Fruit fly (Drosophila melanogaster) whole organism, pupa: ENCODE data around the gene tkv.

ENCODE experiments used
- CG10348 ChIP-seq: fragments of 200-800 bp; sonication (Bioruptor generic); IDR thresholded peaks from 2 replicates; pipeline ENCODE4 v1.3.6; 2022; ENCODE audit warnings: missing biosample characterization, missing genetic modification characterization
- CG12605 ChIP-seq: fragments of 200-800 bp; sonication (Bioruptor generic); IDR thresholded peaks from 2 replicates; pipeline ENCODE4 v1.3.6; 2022; ENCODE audit warnings: missing biosample characterization, missing genetic modification characterization
- CG13204 ChIP-seq: fragments of 200-800 bp; sonication (Bioruptor generic); optimal IDR thresholded peaks from 2 replicates; lab custom pipeline; 2018; ENCODE audit warnings: missing biosample characterization, mild to moderate bottlenecking, missing genetic modification characterization, moderate library complexity
- CG14655 ChIP-seq: fragments of 200-800 bp; sonication (Bioruptor generic); optimal IDR thresholded peaks from 3 replicates; lab custom pipeline; 2017; ENCODE audit warnings: mild to moderate bottlenecking, missing biosample characterization, missing genetic modification reagents, missing genetic modification characterization
- CG32121 ChIP-seq: fragments of 200-800 bp; sonication (Bioruptor generic); IDR thresholded peaks from 2 replicates; pipeline ENCODE4 v1.3.6; 2022; ENCODE audit warnings: missing biosample characterization, missing genetic modification characterization
- CG34367 ChIP-seq: fragments of 200-800 bp; sonication (Bioruptor generic); optimal IDR thresholded peaks from 2 replicates; lab custom pipeline; 2018; ENCODE audit warnings: missing biosample characterization, mild to moderate bottlenecking, missing genetic modification characterization
- CG8159 ChIP-seq: fragments of 200-800 bp; sonication (Bioruptor generic); optimal IDR thresholded peaks from 3 replicates; lab custom pipeline; 2018; ENCODE audit warnings: missing biosample characterization, mild to moderate bottlenecking, missing genetic modification characterization, moderate library complexity
- D1 ChIP-seq: fragments of 200-800 bp; sonication (Bioruptor generic); optimal IDR thresholded peaks from 2 replicates; lab custom pipeline; 2018; ENCODE audit warnings: missing biosample characterization, mild to moderate bottlenecking, missing genetic modification characterization, moderate library complexity
- EcR ChIP-seq: fragments of 200-800 bp; sonication (Bioruptor generic); optimal IDR thresholded peaks from 3 replicates; lab custom pipeline; 2019; ENCODE audit warnings: missing biosample characterization, missing genetic modification characterization, mild to moderate bottlenecking, moderate library complexity, missing genetic modification reagents
- Pif1A ChIP-seq: fragments of 200-800 bp; sonication (Bioruptor generic); optimal IDR thresholded peaks from 3 replicates; lab custom pipeline; 2016; ENCODE audit warnings: missing biosample characterization, missing genetic modification characterization
- Pif1B ChIP-seq: fragments of 200-800 bp; sonication (Bioruptor generic); optimal IDR thresholded peaks from 3 replicates; lab custom pipeline; 2016; ENCODE audit warnings: missing biosample characterization, missing genetic modification characterization
- Snoo ChIP-seq: fragments of 200-800 bp; sonication (Bioruptor generic); optimal IDR thresholded peaks from 3 replicates; lab custom pipeline; 2017; ENCODE audit warnings: missing biosample characterization, mild to moderate bottlenecking, missing genetic modification characterization, inconsistent platforms

DNA sequence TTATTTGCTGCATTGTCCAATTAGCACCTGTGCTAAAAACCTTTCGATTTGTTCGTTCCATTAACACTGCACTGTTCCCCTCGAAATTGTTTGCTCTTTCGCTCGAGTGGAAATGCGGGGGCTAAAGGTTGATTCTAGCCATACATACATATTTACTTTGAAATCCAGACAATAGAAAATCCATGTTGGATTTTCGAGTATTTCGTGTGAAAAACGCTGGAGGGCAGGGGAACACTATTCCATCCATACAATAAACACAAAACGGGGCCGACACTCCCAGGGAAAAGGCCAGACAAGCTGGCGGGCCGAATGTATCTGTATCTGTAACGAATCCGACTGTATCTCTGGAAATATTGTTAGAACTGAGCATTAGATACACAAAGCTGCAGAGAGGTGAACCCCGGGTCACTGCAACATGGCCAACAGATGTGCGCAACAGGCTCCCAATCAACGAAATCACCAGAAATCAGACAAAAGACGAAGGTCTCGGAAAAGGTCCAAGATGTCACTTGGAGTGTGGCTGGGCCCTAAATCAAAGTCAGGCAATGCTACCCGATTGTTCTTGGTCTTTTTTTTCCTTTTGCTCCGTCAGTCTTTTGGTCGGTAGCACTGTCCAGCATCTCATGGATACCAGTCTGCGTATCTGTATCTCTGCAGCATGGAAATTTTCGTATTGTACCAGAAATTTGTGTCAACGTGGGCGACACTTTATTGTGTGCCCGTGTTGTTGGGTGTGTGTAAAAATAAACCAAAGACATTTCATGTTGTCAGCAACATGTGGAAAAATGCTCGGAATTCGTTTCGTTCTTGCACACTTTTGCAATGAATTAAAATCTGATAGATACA, 31.5 kb downstream of the tkv start:
- TF ChIP-seq Pif1B (GFP tag; lab: Kevin White, UChicago): no peak
- no peak for TF ChIP-seq Snoo (tag; lab: Kevin White, UChicago)
- TF ChIP-seq CG12605 (GFP tag; lab: Robert Waterston, UW): no peak
- TF ChIP-seq CG14655 (GFP tag; lab: Kevin White, UChicago): no peak
- TF ChIP-seq Pif1A: no peak
- TF ChIP-seq CG34367 (tag; lab: Kevin White, UChicago): no peak
- TF ChIP-seq EcR: no peak
- no peak for TF ChIP-seq D1
- TF ChIP-seq CG32121 (GFP tag; lab: Robert Waterston, UW): no peak
- TF ChIP-seq CG10348 (GFP tag; lab: Robert Waterston, UW): no peak
- TF ChIP-seq CG8159 (tag; lab: Kevin White, UChicago): no peak
- TF ChIP-seq CG13204: no peak
